Worm (Caenorhabditis elegans) whole organism, early embryonic: ENCODE measurements around the gene T14G12.6.

Experiments used
- ama-1 ChIP-seq: fragments of 150-350 bp; optimal IDR thresholded peaks from 2 replicates; lab custom pipeline; 2014
- ceh-13 ChIP-seq: fragments of 200-800 bp; sonication (Bioruptor generic); optimal IDR thresholded peaks from 2 replicates; lab custom pipeline; 2018; ENCODE audit warnings: mild to moderate bottlenecking, missing genetic modification characterization, missing compliant biosample characterization
- ets-7 ChIP-seq: sonication (generic microtip); optimal IDR thresholded peaks from 2 replicates; lab custom pipeline; 2016; ENCODE audit warnings: missing genotype, missing genetic modification characterization, missing compliant biosample characterization
- flt-1 ChIP-seq: fragments of 200-800 bp; sonication (Bioruptor generic); IDR thresholded peaks from 2 replicates; pipeline ENCODE4 v1.3.6; 2022; ENCODE audit warnings: missing genetic modification characterization, missing compliant biosample characterization
- hmbx-1 ChIP-seq: sonication (generic microtip); optimal IDR thresholded peaks from 2 replicates; lab custom pipeline; 2016; ENCODE audit warnings: mild to moderate bottlenecking, missing genetic modification characterization, missing compliant biosample characterization
- pes-1 ChIP-seq: fragments of 200-800 bp; sonication (Bioruptor generic); IDR thresholded peaks from 2 replicates; pipeline ENCODE4 v1.3.6; 2022; ENCODE audit warnings: missing genetic modification reagents, missing genetic modification characterization, missing compliant biosample characterization
- scrt-1 ChIP-seq: fragments of 200-800 bp; sonication (Bioruptor generic); IDR thresholded peaks from 2 replicates; pipeline ENCODE4 v1.3.6; 2022; ENCODE audit warnings: missing genetic modification characterization, missing compliant biosample characterization
- sea-1 ChIP-seq: fragments of 200-800 bp; sonication (Bioruptor generic); conservative IDR thresholded peaks from 2 replicates; pipeline ENCODE4 v1.3.6; 2022; ENCODE audit warnings: missing genetic modification characterization, missing compliant biosample characterization
- tbx-37 ChIP-seq: fragments of 200-800 bp; sonication (Bioruptor generic); conservative IDR thresholded peaks from 2 replicates; pipeline ENCODE4 v1.3.6; 2022; ENCODE audit warnings: missing genetic modification reagents, missing genetic modification characterization, missing compliant biosample characterization

ce11 chrX:3759345-3759744 is at the start of gene T14G12.6:
- TF ChIP-seq ets-7 (tag; lab: Kevin White, UChicago) (no peak), sea-1 (GFP tag; lab: Robert Waterston, UW) (no peak), ama-1 (no peak), tbx-37 (no peak), scrt-1 (GFP tag; lab: Robert Waterston, UW) (no peak), ceh-13 (GFP tag; lab: Kevin White, UChicago) (no peak), pes-1 (GFP tag; lab: Robert Waterston, UW) (no peak), hmbx-1 (no peak), flt-1 (GFP tag; lab: Robert Waterston, UW) (no peak)
